Worm (Caenorhabditis elegans) whole organism, L4/young adult: ENCODE measurements around the gene sru-48.
A peak's percentile ranks its signal among the peaks of the same experiment; 100 is the strongest.

Experiments
- W03F9.2 ChIP-seq: fragments of 150-350 bp; optimal IDR thresholded peaks from 2 replicates; lab custom pipeline; 2014; ENCODE audit warnings: missing biosample characterization, missing genetic modification characterization
- dao-5 ChIP-seq: sonication (generic microtip); optimal IDR thresholded peaks from 2 replicates; lab custom pipeline; 2016; ENCODE audit warnings: missing genotype, missing genetic modification characterization, moderate library complexity, missing compliant biosample characterization
- him-1 ChIP-seq: sonication (generic microtip); optimal IDR thresholded peaks from 2 replicates; lab custom pipeline; 2016; ENCODE audit warnings: missing genotype, missing genetic modification reagents, missing genetic modification characterization, missing compliant biosample characterization

sru-48 gene

ce11 chrX:5162755-5163154 lies 17.2 kb upstream of the sru-48 start, which contains the start of gene EGAP5.1:
EGAP5.1 (plus strand) TSS chrX:5163055.
- TF ChIP-seq W03F9.2: no peak
- TF ChIP-seq dao-5 (tag; lab: Kevin White, UChicago): no peak
- no peak for TF ChIP-seq him-1 (tag; lab: Kevin White, UChicago)

ce11 chrX:5164054-5164453 lies 15.9 kb upstream of the sru-48 start:
- TF ChIP-seq dao-5 (tag; lab: Kevin White, UChicago) (no peak), him-1 (tag; lab: Kevin White, UChicago) (no peak), W03F9.2 (no peak)

- TF ChIP-seq dao-5 (tag; lab: Kevin White, UChicago): no peak
- peak; percentile 64 for TF ChIP-seq him-1 (tag; lab: Kevin White, UChicago)
- peak; percentile 90 for TF ChIP-seq W03F9.2
Measured at ce11 chrX:5165037-5165436, 14.9 kb upstream of the sru-48 start, which contains the start of gene mans-3. mans-3 (plus strand) TSS chrX:5165395.

ce11 chrX:5168770-5169169 lies 11.2 kb upstream of the sru-48 start:
- TF ChIP-seq W03F9.2 (no peak), him-1 (tag; lab: Kevin White, UChicago) (no peak), dao-5 (tag; lab: Kevin White, UChicago) (no peak)

- TF ChIP-seq dao-5 (tag; lab: Kevin White, UChicago) (no peak), W03F9.2 (no peak), him-1 (tag; lab: Kevin White, UChicago) (no peak)
Measured at ce11 chrX:5171085-5171484, 8.9 kb upstream of the sru-48 start, which contains the start of gene T03G11.10. T03G11.10 (minus strand) TSS chrX:5171185.

- TF ChIP-seq dao-5 (tag; lab: Kevin White, UChicago): no peak
Measured at ce11 chrX:5174256-5174655, 5.7 kb upstream of the sru-48 start, which contains the start of gene zchc-1A. zchc-1A (plus strand) TSS chrX:5174369.

- TF ChIP-seq W03F9.2 (no peak), dao-5 (tag; lab: Kevin White, UChicago) (no peak), him-1 (tag; lab: Kevin White, UChicago) (no peak)
Measured at ce11 chrX:5179050-5179449, 924 bp upstream of the sru-48 start, which contains the start of gene metl-9. metl-9 (minus strand) TSS chrX:5179150.

ce11 chrX:5183931-5184330 lies 4.0 kb downstream of the sru-48 start, which contains the start of gene T03G11.9:
T03G11.9 (plus strand) TSS chrX:5184231.
- TF ChIP-seq W03F9.2 (no peak), him-1 (tag; lab: Kevin White, UChicago) (no peak)

DNA sequence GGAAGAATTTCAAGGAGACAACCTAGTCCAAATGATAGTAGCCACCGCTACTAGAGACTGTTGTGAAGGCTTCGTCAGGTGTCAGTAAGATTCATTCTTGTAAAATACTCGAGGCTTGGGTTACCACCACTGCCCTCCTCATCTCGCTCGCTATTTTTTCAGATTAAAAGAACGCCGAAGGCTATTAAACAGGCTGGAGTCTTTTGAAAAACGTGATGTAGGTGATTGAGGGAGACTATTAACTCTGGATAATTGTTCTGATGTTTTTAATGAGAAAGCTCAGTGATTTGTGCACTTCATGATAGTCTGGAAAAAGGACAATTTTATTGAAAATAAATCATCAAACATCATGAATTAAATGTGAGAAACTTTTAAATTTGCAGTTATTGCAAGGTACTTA lies 9.0 kb downstream of the sru-48 start, which contains the start of gene zig-6:
Gene zig-6 (minus strand): TSS at position 101 of the 400 bp plus-strand sequence.
- TF ChIP-seq him-1 (tag; lab: Kevin White, UChicago) (no peak), W03F9.2 (no peak), dao-5 (tag; lab: Kevin White, UChicago) (no peak)

ce11 chrX:5190061-5190460 lies 10.1 kb downstream of the sru-48 start:
- TF ChIP-seq him-1 (tag; lab: Kevin White, UChicago) (no peak), W03F9.2 (no peak), dao-5 (tag; lab: Kevin White, UChicago) (no peak)

ce11 chrX:5193402-5193801 lies 13.4 kb downstream of the sru-48 start:
- no peak for TF ChIP-seq W03F9.2
- TF ChIP-seq dao-5 (tag; lab: Kevin White, UChicago): no peak
- TF ChIP-seq him-1 (tag; lab: Kevin White, UChicago): no peak

DNA sequence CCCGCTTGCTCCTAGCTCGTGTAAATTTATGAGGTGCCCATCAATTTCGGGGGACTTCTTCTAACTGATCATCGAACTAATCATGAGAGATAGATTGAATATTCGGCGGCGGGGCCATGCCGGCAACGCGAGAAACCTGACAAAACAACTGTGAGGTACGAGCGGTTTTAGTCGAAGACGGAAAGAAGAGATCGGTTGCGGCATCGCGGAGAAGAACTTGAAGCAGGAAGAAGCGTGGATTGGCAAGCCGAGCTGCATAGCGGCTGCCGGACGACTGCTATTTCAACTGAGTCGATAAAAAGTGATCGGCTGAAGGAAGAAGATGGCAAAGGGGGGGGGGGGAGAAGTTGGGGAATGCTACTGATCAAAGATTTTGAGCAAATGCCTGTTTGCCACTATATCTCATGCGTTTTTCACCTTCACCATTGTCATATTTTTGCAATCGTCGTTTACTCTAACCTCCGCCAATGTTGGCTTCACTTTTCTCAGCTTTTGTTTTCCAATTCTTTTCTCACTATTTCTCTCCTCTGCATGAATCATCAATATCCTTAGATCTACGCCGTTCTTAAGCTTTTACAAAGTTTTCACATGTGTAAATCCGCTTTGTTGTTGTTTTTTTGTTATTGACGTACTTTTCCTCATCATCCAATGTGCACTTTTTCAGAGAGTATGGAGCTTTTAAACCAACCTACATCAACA lies 15.6 kb downstream of the sru-48 start, which contains the start of gene pqn-62:
Gene pqn-62 (plus strand): TSS at position 649 of the 699 bp plus-strand sequence.
- TF ChIP-seq him-1 (tag; lab: Kevin White, UChicago) (no peak), W03F9.2 (no peak), dao-5 (tag; lab: Kevin White, UChicago) (no peak)

DNA sequence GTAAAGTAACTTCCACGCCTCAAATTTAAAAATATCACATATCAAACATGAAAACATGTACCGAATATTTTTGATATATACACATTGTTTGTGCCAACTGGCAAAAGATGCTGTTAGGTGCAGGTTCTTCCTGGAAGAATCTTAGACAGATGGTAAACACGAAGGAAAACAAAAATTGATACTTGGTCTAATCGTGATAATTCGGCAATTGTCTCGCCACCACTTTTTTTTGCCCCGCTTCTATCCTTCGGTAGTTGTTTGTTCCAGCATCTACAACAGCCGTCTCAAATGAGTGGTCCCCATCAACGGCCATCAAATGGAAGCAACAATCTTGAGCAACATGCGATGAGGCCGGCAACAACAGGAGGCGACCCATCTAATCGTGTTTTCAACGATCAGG lies 17.5 kb downstream of the sru-48 start:
- TF ChIP-seq W03F9.2: no peak
- TF ChIP-seq dao-5 (tag; lab: Kevin White, UChicago): no peak
- TF ChIP-seq him-1 (tag; lab: Kevin White, UChicago): no peak

- no peak for TF ChIP-seq him-1 (tag; lab: Kevin White, UChicago)
Measured at ce11 chrX:5199245-5199644, 19.3 kb downstream of the sru-48 start.
